Worm (Caenorhabditis elegans) whole organism, L1 larva: ENCODE measurements around the gene Y32F6B.1.

Experiments
- Y116A8C.19 ChIP-seq: sonication (generic microtip); optimal IDR thresholded peaks from 2 replicates; lab custom pipeline; 2016; ENCODE audit warnings: missing compliant biosample characterization, missing genetic modification characterization, borderline replicate concordance
- ama-1 ChIP-seq: fragments of 150-350 bp; optimal IDR thresholded peaks from 2 replicates; lab custom pipeline; 2014
- ces-1 ChIP-seq: fragments of 150-350 bp; optimal IDR thresholded peaks from 2 replicates; lab custom pipeline; 2014; ENCODE audit warnings: missing biosample characterization, missing genetic modification reagents, missing genetic modification characterization
- dpl-1 ChIP-seq, 3 experiments: fragments of 150-350 bp in 2 of 3; sonication (generic microtip) in 1 of 3; optimal IDR thresholded peaks; 2 replicates each; lab custom pipeline; 2014 to 2017; ENCODE audit warnings: missing biosample characterization in 3 of 3, missing genetic modification characterization in 3 of 3, missing genetic modification reagents in 3 of 3
- fkh-8 ChIP-seq: sonication (generic microtip); optimal IDR thresholded peaks from 2 replicates; lab custom pipeline; 2016; ENCODE audit warnings: mild to moderate bottlenecking, missing genetic modification characterization, missing compliant biosample characterization
- fos-1 ChIP-seq: fragments of 150-350 bp; optimal IDR thresholded peaks from 2 replicates; lab custom pipeline; 2014; ENCODE audit warnings: missing biosample characterization, missing genetic modification characterization
- jun-1 ChIP-seq: fragments of 150-350 bp; optimal IDR thresholded peaks from 2 replicates; lab custom pipeline; 2014; ENCODE audit warnings: missing biosample characterization, missing genetic modification reagents, missing genetic modification characterization
- lir-3 ChIP-seq: sonication (generic microtip); optimal IDR thresholded peaks from 2 replicates; lab custom pipeline; 2016; ENCODE audit warnings: mild to moderate bottlenecking, missing genetic modification characterization, moderate library complexity, missing compliant biosample characterization; ENCODE audit not compliant: poor library complexity
- mdl-1 ChIP-seq, 2 experiments: fragments of 150-350 bp; optimal IDR thresholded peaks; 2 replicates each; lab custom pipeline; 2014 to 2017; ENCODE audit warnings: missing biosample characterization in 2 of 2, missing genetic modification characterization in 2 of 2, inconsistent platforms in 1 of 2
- nhr-237 ChIP-seq: fragments of 150-350 bp; optimal IDR thresholded peaks from 2 replicates; lab custom pipeline; 2014; ENCODE audit warnings: missing biosample characterization, missing genetic modification characterization
- nhr-76 ChIP-seq: sonication (generic microtip); optimal IDR thresholded peaks from 2 replicates; lab custom pipeline; 2017; ENCODE audit warnings: missing biosample characterization, missing genetic modification characterization
- unc-62 ChIP-seq: fragments of 150-350 bp; optimal IDR thresholded peaks from 2 replicates; lab custom pipeline; 2014; ENCODE audit warnings: missing biosample characterization, missing genetic modification reagents, missing genetic modification characterization
- zag-1 ChIP-seq: fragments of 150-350 bp; optimal IDR thresholded peaks from 2 replicates; lab custom pipeline; 2014; ENCODE audit warnings: missing biosample characterization, missing genetic modification characterization
- ztf-4 ChIP-seq: fragments of 150-350 bp; optimal IDR thresholded peaks from 2 replicates; lab custom pipeline; 2014; ENCODE audit warnings: missing biosample characterization, missing genetic modification characterization

DNA sequence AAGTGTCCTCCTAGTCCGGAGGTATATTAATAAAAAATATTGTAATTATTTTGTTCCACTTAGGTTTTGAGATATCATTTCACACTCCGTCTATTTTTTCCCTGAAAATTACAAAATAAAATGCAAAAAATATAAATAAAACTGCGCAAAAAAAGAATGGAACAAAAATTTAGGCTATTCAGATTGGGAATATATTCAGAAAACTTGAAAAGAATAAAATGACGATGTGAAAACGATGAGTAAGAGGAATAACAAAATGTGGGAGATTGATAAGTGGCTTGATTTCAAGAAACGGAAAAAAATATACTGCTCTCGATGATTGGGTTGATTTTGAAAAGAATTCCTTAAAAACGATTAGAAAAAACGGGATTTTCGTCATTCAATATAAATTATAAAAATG lies 29.7 kb upstream of the Y32F6B.1 start, which contains the start of gene dmsr-8:
- TF ChIP-seq fos-1 (tag; lab: Kevin White, UChicago), result no peak
- no peak for TF ChIP-seq nhr-76 (tag; lab: Kevin White, UChicago)
- no peak for TF ChIP-seq ces-1 (GFP tag; lab: Kevin White, UChicago)
- TF ChIP-seq mdl-1 (tag; optimal IDR thresholded peaks at IDR 0.05; lab: Kevin White, UChicago), result no peak
- TF ChIP-seq fkh-8 (tag; lab: Kevin White, UChicago), result no peak
- TF ChIP-seq nhr-237 (tag; lab: Kevin White, UChicago), result no peak
- TF ChIP-seq ama-1 (lab: Kevin White, UChicago), result no peak
- no peak for TF ChIP-seq unc-62 (GFP tag; lab: Kevin White, UChicago)
- no peak for TF ChIP-seq zag-1 (tag; lab: Kevin White, UChicago)
- TF ChIP-seq Y116A8C.19 (tag; lab: Kevin White, UChicago), result no peak
- TF ChIP-seq dpl-1 (GFP tag; optimal IDR thresholded peaks at IDR 0.05; lab: Kevin White, UChicago), result no peak
- TF ChIP-seq jun-1, result no peak
- TF ChIP-seq lir-3, result no peak
- no peak for TF ChIP-seq ztf-4
